Fruit fly (Drosophila melanogaster): ENCODE results near the gene CG5404.

Gene CG5404

dm6 chr3R:15676186-15677073, 28.0 kb upstream of the CG5404 start (continued):
- peak in 1 of 3 experiments; percentile 57 for TF ChIP-seq lola (GFP tag; optimal IDR thresholded peaks at IDR 0.05)
- peak; percentile 59 for TF ChIP-seq CG1529 (GFP tag; optimal IDR thresholded peaks at IDR 0.05)
- 0 out of 2 replicates have a peak, but pooled peaks have one; percentile 18 for TF ChIP-seq peb (GFP tag; IDR thresholded peaks at IDR 0.05)
- no peak for TF ChIP-seq CG3847 (GFP tag; IDR thresholded peaks at IDR 0.05)
- TF ChIP-seq ken (GFP tag; IDR thresholded peaks at IDR 0.05), result peak; percentile 39; the same call in 1 of the 3 replicates
- TF ChIP-seq Stat92E (GFP tag; optimal IDR thresholded peaks at IDR 0.05), result no peak
- TF ChIP-seq pho (GFP tag; optimal IDR thresholded peaks at IDR 0.05), result no peak
- TF ChIP-seq CG12071 (GFP tag; optimal IDR thresholded peaks at IDR 0.05), result no peak
- TF ChIP-seq mam (GFP tag; optimal IDR thresholded peaks at IDR 0.05), result no peak
- no peak for TF ChIP-seq slbo (GFP tag; IDR thresholded peaks at IDR 0.05)
- TF ChIP-seq pros (GFP tag; optimal IDR thresholded peaks at IDR 0.05), result no peak
- TF ChIP-seq amos (GFP tag; IDR thresholded peaks at IDR 0.05; ENCODE audit: partially characterized antibody), result no peak
- TF ChIP-seq Scr (GFP tag; IDR thresholded peaks at IDR 0.05; ENCODE audit: partially characterized antibody), result no peak
- no peak for TF ChIP-seq repo (GFP tag; optimal IDR thresholded peaks at IDR 0.05)
- peak; percentile 7 for TF ChIP-seq tin (GFP tag; optimal IDR thresholded peaks at IDR 0.05)
- no peak for TF ChIP-seq prd (optimal IDR thresholded peaks at IDR 0.05)
- peak; percentile 62; the same call in 2 of the 3 replicates for TF ChIP-seq prd (GFP tag; IDR thresholded peaks at IDR 0.05)
- TF ChIP-seq phol (tag; optimal IDR thresholded peaks at IDR 0.05), result peak; percentile 60
- TF ChIP-seq Sin3A (optimal IDR thresholded peaks at IDR 0.05), result no peak
- TF ChIP-seq odd (GFP tag; optimal IDR thresholded peaks at IDR 0.05), result peak; percentile 46
- TF ChIP-seq NC2α (GFP tag; optimal IDR thresholded peaks at IDR 0.05), result peak; percentile 37
- TF ChIP-seq al (GFP tag; IDR thresholded peaks at IDR 0.05), result no peak
- no peak for TF ChIP-seq ro (GFP tag; IDR thresholded peaks at IDR 0.05)
- no peak for TF ChIP-seq MBD-R2 (GFP tag; IDR thresholded peaks at IDR 0.05)
- TF ChIP-seq CG2889 (GFP tag; IDR thresholded peaks at IDR 0.05), result no peak
- TF ChIP-seq CoRest (tag; optimal IDR thresholded peaks at IDR 0.05), result peak; percentile 57
- no peak for TF ChIP-seq Doc3 (GFP tag; IDR thresholded peaks at IDR 0.05; ENCODE audit: partially characterized antibody)
- TF ChIP-seq fd102C (GFP tag; optimal IDR thresholded peaks at IDR 0.05), result peak; percentile 13
- TF ChIP-seq ranshi (GFP tag; IDR thresholded peaks at IDR 0.05), result peak; percentile 60; the same call in 1 of the 2 replicates
- TF ChIP-seq CG11247 (GFP tag; IDR thresholded peaks at IDR 0.05), result peak; percentile 7; the same call in 1 of the 2 replicates
- TF ChIP-seq inv (GFP tag; IDR thresholded peaks at IDR 0.05; ENCODE audit: partially characterized antibody), result no peak
- TF ChIP-seq CG12942 (GFP tag; optimal IDR thresholded peaks at IDR 0.05), result peak; percentile 42
- TF ChIP-seq mld (GFP tag; IDR thresholded peaks at IDR 0.05; ENCODE audit: partially characterized antibody), result no peak
- no peak for TF ChIP-seq cad (GFP tag; optimal IDR thresholded peaks at IDR 0.05)
- no peak for TF ChIP-seq CG4282 (GFP tag; optimal IDR thresholded peaks at IDR 0.05)
- no peak for TF ChIP-seq gt (GFP tag; IDR thresholded peaks at IDR 0.05)
- peak; percentile 8 for TF ChIP-seq CG18476 (GFP tag; optimal IDR thresholded peaks at IDR 0.05)
- peak; percentile 63 for TF ChIP-seq CG11398 (GFP tag; optimal IDR thresholded peaks at IDR 0.05)
- TF ChIP-seq tna (GFP tag; IDR thresholded peaks at IDR 0.05; ENCODE audit: partially characterized antibody), result no peak
- TF ChIP-seq dmrt99B (tag; optimal IDR thresholded peaks at IDR 0.05), result peak; percentile 53
- peak; percentile 30; the same call in 1 of the 2 replicates for TF ChIP-seq CG32532 (GFP tag; IDR thresholded peaks at IDR 0.05)
- peak; percentile 66 for TF ChIP-seq CG1602 (GFP tag; optimal IDR thresholded peaks at IDR 0.05)
- no peak for TF ChIP-seq ttk (GFP tag; IDR thresholded peaks at IDR 0.05)
- peak; percentile 14 for TF ChIP-seq CG30431 (GFP tag; optimal IDR thresholded peaks at IDR 0.05)
- TF ChIP-seq jing (GFP tag; optimal IDR thresholded peaks at IDR 0.05), result no peak
- TF ChIP-seq CG42726 (GFP tag; IDR thresholded peaks at IDR 0.05; ENCODE audit: partially characterized antibody), result no peak
- TF ChIP-seq seq (GFP tag; IDR thresholded peaks at IDR 0.05), result no peak
- TF ChIP-seq CG17359 (tag; optimal IDR thresholded peaks at IDR 0.05), result peak; percentile 62
- TF ChIP-seq CG17186 (GFP tag; optimal IDR thresholded peaks at IDR 0.05), result no peak

Measured in whole organism, embryonic.